Worm (Caenorhabditis elegans) whole organism, late embryonic: ENCODE measurements around the gene gpdh-2.
A peak's percentile ranks its signal among the peaks of the same experiment; 100 is the strongest.

Experiments
- F13H6.1 ChIP-seq: sonication (generic microtip); optimal IDR thresholded peaks from 2 replicates; lab custom pipeline; 2016; ENCODE audit warnings: missing genetic modification characterization, missing compliant biosample characterization
- ama-1 ChIP-seq: fragments of 150-350 bp; optimal IDR thresholded peaks from 2 replicates; lab custom pipeline; 2014
- ceh-2 ChIP-seq: sonication (generic microtip); optimal IDR thresholded peaks from 2 replicates; lab custom pipeline; 2016; ENCODE audit warnings: missing genotype, missing genetic modification characterization, missing compliant biosample characterization
- ceh-34 ChIP-seq: sonication (generic microtip); optimal IDR thresholded peaks from 2 replicates; lab custom pipeline; 2016; ENCODE audit warnings: mild to moderate bottlenecking, missing genetic modification characterization, missing compliant biosample characterization
- ceh-9 ChIP-seq: sonication (generic microtip); optimal IDR thresholded peaks from 2 replicates; lab custom pipeline; 2016; ENCODE audit warnings: mild to moderate bottlenecking, missing genetic modification characterization, inconsistent platforms, missing compliant biosample characterization
- elt-2 ChIP-seq: sonication (generic microtip); optimal IDR thresholded peaks from 2 replicates; lab custom pipeline; 2016; ENCODE audit warnings: missing genetic modification reagents, missing genetic modification characterization, missing compliant biosample characterization
- elt-4 ChIP-seq: sonication (generic microtip); optimal IDR thresholded peaks from 2 replicates; lab custom pipeline; 2016; ENCODE audit warnings: missing genetic modification characterization, missing compliant biosample characterization
- pag-3 ChIP-seq: sonication (generic microtip); optimal IDR thresholded peaks from 2 replicates; lab custom pipeline; 2016; ENCODE audit warnings: missing compliant biosample characterization, missing genetic modification characterization, borderline replicate concordance
- pha-4 ChIP-seq: fragments of 150-350 bp; optimal IDR thresholded peaks from 2 replicates; lab custom pipeline; 2018; ENCODE audit warnings: missing biosample characterization, missing genetic modification reagents, missing genetic modification characterization
- rnt-1 ChIP-seq: sonication (generic microtip); optimal IDR thresholded peaks from 2 replicates; lab custom pipeline; 2016; ENCODE audit warnings: missing genetic modification characterization, missing compliant biosample characterization
- sox-2 ChIP-seq: fragments of 200-800 bp; sonication (Bioruptor generic); IDR thresholded peaks from 2 replicates; pipeline ENCODE4 v1.3.6; 2022; ENCODE audit warnings: missing genetic modification reagents, missing genetic modification characterization, missing compliant biosample characterization
- tbx-2 ChIP-seq: sonication (generic microtip); optimal IDR thresholded peaks from 2 replicates; lab custom pipeline; 2016; ENCODE audit warnings: missing genetic modification characterization, missing compliant biosample characterization

ce11 chrIII:9818763-9819162 is 40.2 kb downstream of the gpdh-2 start, which contains the start of gene panl-3:
- TF ChIP-seq pha-4 (tag; lab: Kevin White, UChicago) (no peak), rnt-1 (tag; lab: Kevin White, UChicago) (peak; percentile 14), ama-1 (lab: Kevin White, UChicago) (no peak), tbx-2 (tag; lab: Kevin White, UChicago) (peak; percentile 77), ceh-34 (tag; lab: Kevin White, UChicago) (peak; percentile 33), ceh-9 (tag; lab: Kevin White, UChicago) (no peak), sox-2 (GFP tag; lab: Robert Waterston, UW) (no peak), pag-3 (tag; lab: Kevin White, UChicago) (no peak), ceh-2 (tag; lab: Kevin White, UChicago) (no peak), elt-4 (tag; lab: Kevin White, UChicago) (no peak), elt-2 (tag; lab: Kevin White, UChicago) (no peak), F13H6.1 (tag; lab: Kevin White, UChicago) (no peak)
